Worm (Caenorhabditis elegans): ENCODE results near the gene fbxa-199.

DNA sequence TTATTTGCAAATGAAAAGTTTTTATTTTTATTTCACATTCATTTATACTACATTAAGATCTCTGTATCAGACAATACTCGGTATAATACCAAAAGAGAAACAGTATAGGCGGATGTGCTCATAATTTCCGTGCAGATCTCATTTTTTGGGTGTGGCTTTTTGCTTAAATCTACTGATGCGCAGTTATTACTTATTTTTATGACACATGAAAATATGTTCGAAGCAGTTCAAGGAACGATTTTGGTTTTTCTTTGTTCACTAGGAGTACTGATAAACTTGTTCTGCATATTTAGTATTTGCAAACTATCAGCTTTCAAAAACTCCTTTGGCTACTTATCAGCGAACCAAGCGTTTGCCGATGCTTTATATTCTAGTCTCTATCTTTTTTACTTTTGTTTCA lies 46.3 kb downstream of the fbxa-199 start, which contains the start of gene srx-58:
- TF ChIP-seq pha-4 (tag; optimal IDR thresholded peaks at IDR 0.05) (no peak), nhr-90 (tag; optimal IDR thresholded peaks at IDR 0.05) (no peak), unc-62 (GFP tag; optimal IDR thresholded peaks at IDR 0.05) (no peak), lir-1 (GFP tag; conservative IDR thresholded peaks at IDR 0.05) (no peak), rpc-1 (optimal IDR thresholded peaks at IDR 0.05) (no peak), rpc-1 (tag; optimal IDR thresholded peaks at IDR 0.05) (no peak), egl-44 (GFP tag; IDR thresholded peaks at IDR 0.05) (no peak), snpc-4 (GFP tag; optimal IDR thresholded peaks at IDR 0.05) (no peak), snpc-4 (tag; optimal IDR thresholded peaks at IDR 0.05) (no peak), madf-10 (tag; optimal IDR thresholded peaks at IDR 0.05) (no peak), mcd-1 (GFP tag; IDR thresholded peaks at IDR 0.05) (no peak), K12H6.12 (tag; optimal IDR thresholded peaks at IDR 0.05) (no peak), chd-7 (tag; optimal IDR thresholded peaks at IDR 0.05) (no peak)

Data from whole organism, young adult.